Fruit fly (Drosophila melanogaster): ENCODE results near the gene Cpr67B.

Cpr67B gene

dm6 chr3L:9383345-9384075 lies 21.1 kb upstream of the Cpr67B start, which contains the start of gene Hsp27 (continued):
- peak; percentile 98 for TF ChIP-seq CG1529 (GFP tag; optimal IDR thresholded peaks at IDR 0.05)
- peak; percentile 55 for TF ChIP-seq CG9876 (GFP tag; optimal IDR thresholded peaks at IDR 0.05)
- TF ChIP-seq Dbx (GFP tag; IDR thresholded peaks at IDR 0.05), result peak; percentile 97
- peak; percentile 98 for TF ChIP-seq gsb-n (tag; optimal IDR thresholded peaks at IDR 0.05)
- TF ChIP-seq NC2β (GFP tag; optimal IDR thresholded peaks at IDR 0.05), result peak; percentile 85
- peak; percentile 92 for TF ChIP-seq CG1792 (GFP tag; optimal IDR thresholded peaks at IDR 0.05)
- TF ChIP-seq Dfd (GFP tag; optimal IDR thresholded peaks at IDR 0.05), result no peak
- peak; percentile 95 for TF ChIP-seq CG6854 (GFP tag; optimal IDR thresholded peaks at IDR 0.05)
- peak; percentile 95 for TF ChIP-seq Side (GFP tag; optimal IDR thresholded peaks at IDR 0.05)
- peak; percentile 75 for TF ChIP-seq ab (GFP tag; optimal IDR thresholded peaks at IDR 0.05)
- peak; percentile 92 for TF ChIP-seq CG4707 (GFP tag; optimal IDR thresholded peaks at IDR 0.05)
- peak; percentile 96 for TF ChIP-seq so (GFP tag; IDR thresholded peaks at IDR 0.05)
- peak; percentile 97 for TF ChIP-seq cato (GFP tag; optimal IDR thresholded peaks at IDR 0.05; ENCODE audit: borderline replicate concordance)
- TF ChIP-seq nerfin-1 (tag; optimal IDR thresholded peaks at IDR 0.05), result peak; percentile 96
- peak; percentile 98 for TF ChIP-seq peb (GFP tag; IDR thresholded peaks at IDR 0.05)
- TF ChIP-seq Mes4 (GFP tag; optimal IDR thresholded peaks at IDR 0.05), result peak; percentile 68
- TF ChIP-seq CG12744 (GFP tag; optimal IDR thresholded peaks at IDR 0.05), result peak; percentile 79
- peak; percentile 99 for TF ChIP-seq nmo (GFP tag; optimal IDR thresholded peaks at IDR 0.05)
- TF ChIP-seq odd (GFP tag; optimal IDR thresholded peaks at IDR 0.05), result peak; percentile 95
- no peak for TF ChIP-seq zf30C (GFP tag; optimal IDR thresholded peaks at IDR 0.05)
- peak; percentile 38 for TF ChIP-seq HmgD (GFP tag; optimal IDR thresholded peaks at IDR 0.05)
- TF ChIP-seq bsh (GFP tag; optimal IDR thresholded peaks at IDR 0.05), result peak; percentile 99 to 100
- peak; percentile 96 for TF ChIP-seq Spps (tag; optimal IDR thresholded peaks at IDR 0.05)
- peak; percentile 96 for TF ChIP-seq CG9817 (tag; optimal IDR thresholded peaks at IDR 0.05)
- no peak; the same call in 1 of the 2 replicates for TF ChIP-seq CG13287 (GFP tag; IDR thresholded peaks at IDR 0.05; ENCODE audit: partially characterized antibody)
- peak; percentile 98 for TF ChIP-seq CG14667 (GFP tag; IDR thresholded peaks at IDR 0.05)
- TF ChIP-seq nom (GFP tag; optimal IDR thresholded peaks at IDR 0.05), result peak; percentile 98
- peak; percentile 92 for TF ChIP-seq eyg (GFP tag; optimal IDR thresholded peaks at IDR 0.05)
- TF ChIP-seq CG8359 (GFP tag; optimal IDR thresholded peaks at IDR 0.05; ENCODE audit: borderline replicate concordance), result peak; percentile 94
- TF ChIP-seq dpn (GFP tag; optimal IDR thresholded peaks at IDR 0.05), result peak; percentile 96 to 98
- TF ChIP-seq CG6791 (GFP tag; IDR thresholded peaks at IDR 0.05; ENCODE audit: partially characterized antibody), result no peak
- peak; percentile 95 for TF ChIP-seq CG13296 (GFP tag; optimal IDR thresholded peaks at IDR 0.05)
- TF ChIP-seq Abd-B (GFP tag; optimal IDR thresholded peaks at IDR 0.05), result peak; percentile 97
- peak; percentile 69 for TF ChIP-seq CG3163 (GFP tag; optimal IDR thresholded peaks at IDR 0.05)
- peak; percentile 70 for TF ChIP-seq Sry-β (GFP tag; optimal IDR thresholded peaks at IDR 0.05)
- peak; percentile 95 for TF ChIP-seq CG13424 (tag; optimal IDR thresholded peaks at IDR 0.05)
- TF ChIP-seq CG2120 (GFP tag; optimal IDR thresholded peaks at IDR 0.05), result peak; percentile 97
- TF ChIP-seq gt (GFP tag; IDR thresholded peaks at IDR 0.05), result peak; percentile 97
- TF ChIP-seq CG9797 (GFP tag; optimal IDR thresholded peaks at IDR 0.05), result peak; percentile 50
- peak; percentile 76 for TF ChIP-seq p53 (GFP tag; optimal IDR thresholded peaks at IDR 0.05)
- TF ChIP-seq zen (tag; optimal IDR thresholded peaks at IDR 0.05), result peak; percentile 97
- TF ChIP-seq gem (tag; optimal IDR thresholded peaks at IDR 0.05), result peak; percentile 99
- peak; percentile 91 for TF ChIP-seq maf-S (GFP tag; optimal IDR thresholded peaks at IDR 0.05)
- peak; percentile 99 for TF ChIP-seq bcd (GFP tag; optimal IDR thresholded peaks at IDR 0.05)
- no peak for TF ChIP-seq Hr39 (optimal IDR thresholded peaks at IDR 0.05)
- peak; percentile 94 for TF ChIP-seq CG17385 (GFP tag; optimal IDR thresholded peaks at IDR 0.05)
- TF ChIP-seq Oli (tag; optimal IDR thresholded peaks at IDR 0.05), result peak; percentile 99
- TF ChIP-seq Ada2b (GFP tag; IDR thresholded peaks at IDR 0.05), result peak; percentile 99
- peak; percentile 99 for TF ChIP-seq CG32532 (GFP tag; IDR thresholded peaks at IDR 0.05)
- no peak for TF ChIP-seq fru (optimal IDR thresholded peaks at IDR 0.05)
